Fruit fly (Drosophila melanogaster): ENCODE results near the gene CG43092.

DNA sequence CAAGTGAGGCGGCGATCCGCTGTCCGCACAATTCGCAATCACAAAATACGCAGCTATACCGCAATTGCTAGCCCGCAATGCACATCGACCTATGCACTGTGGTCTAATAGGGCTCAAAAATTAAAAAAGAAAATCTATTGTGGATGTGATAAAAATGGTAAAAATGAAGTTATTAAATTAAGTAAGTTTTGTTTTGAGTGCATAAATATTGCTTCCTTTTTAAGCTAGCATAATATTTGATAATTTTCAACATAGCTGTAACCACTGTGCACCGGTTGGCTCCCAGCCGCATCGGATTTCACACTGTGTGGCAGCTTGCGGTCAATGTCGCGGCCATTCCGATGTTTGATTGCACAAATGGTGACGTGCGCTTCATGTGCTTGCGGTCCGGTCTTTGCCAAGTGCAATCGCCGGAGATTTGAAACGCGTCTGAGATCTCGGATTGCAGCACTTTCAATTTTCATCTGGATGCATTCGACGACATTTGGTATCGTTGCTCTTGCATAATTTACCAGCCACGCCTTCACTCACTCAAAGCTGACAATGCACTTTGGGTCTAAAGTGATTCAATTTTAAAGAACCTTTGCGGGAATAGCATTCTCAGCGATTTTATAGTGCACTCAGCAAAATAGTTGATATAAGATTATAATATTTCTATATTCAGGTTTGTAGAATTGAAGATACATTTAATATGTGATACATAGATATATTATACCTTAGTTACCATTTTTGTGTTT lies 47.1 kb upstream of the CG43092 start:
- TF ChIP-seq Dll (optimal IDR thresholded peaks at IDR 0.05) (no peak), psq (optimal IDR thresholded peaks at IDR 0.05) (no peak), pan (optimal IDR thresholded peaks at IDR 0.05) (no peak), usp (GFP tag; optimal IDR thresholded peaks at IDR 0.05) (no peak)
